Worm (Caenorhabditis elegans): ENCODE measurements around the gene Y37A1B.7.

DNA sequence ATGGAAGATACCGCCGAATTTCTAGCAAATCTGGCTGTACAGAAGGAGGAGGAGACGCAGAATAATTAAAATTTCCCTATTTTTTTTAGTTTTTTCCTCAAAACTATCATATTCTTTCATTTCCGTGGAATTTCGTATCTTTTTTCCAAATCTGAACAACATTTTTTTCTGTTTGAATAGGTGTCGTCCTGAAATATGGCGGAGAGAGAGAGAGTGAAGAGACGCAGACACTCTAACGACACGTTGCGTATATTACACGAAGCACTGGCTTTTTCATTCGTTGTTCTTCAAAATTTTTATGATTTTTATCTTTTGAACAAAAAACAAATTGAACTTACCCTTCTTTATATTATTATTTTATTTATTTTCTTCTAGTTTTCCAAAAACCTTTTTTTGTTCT, 39.4 kb upstream of the Y37A1B.7 start:
- TF ChIP-seq ref-1 (GFP tag; conservative IDR thresholded peaks at IDR 0.05) (no peak), tab-1 (GFP tag; IDR thresholded peaks at IDR 0.05) (no peak), klf-2 (GFP tag; conservative IDR thresholded peaks at IDR 0.05) (no peak)

Measured in whole organism, midembryonic.